Fruit fly (Drosophila melanogaster): ENCODE data around the gene Nfs1.

Nfs1 gene

DNA sequence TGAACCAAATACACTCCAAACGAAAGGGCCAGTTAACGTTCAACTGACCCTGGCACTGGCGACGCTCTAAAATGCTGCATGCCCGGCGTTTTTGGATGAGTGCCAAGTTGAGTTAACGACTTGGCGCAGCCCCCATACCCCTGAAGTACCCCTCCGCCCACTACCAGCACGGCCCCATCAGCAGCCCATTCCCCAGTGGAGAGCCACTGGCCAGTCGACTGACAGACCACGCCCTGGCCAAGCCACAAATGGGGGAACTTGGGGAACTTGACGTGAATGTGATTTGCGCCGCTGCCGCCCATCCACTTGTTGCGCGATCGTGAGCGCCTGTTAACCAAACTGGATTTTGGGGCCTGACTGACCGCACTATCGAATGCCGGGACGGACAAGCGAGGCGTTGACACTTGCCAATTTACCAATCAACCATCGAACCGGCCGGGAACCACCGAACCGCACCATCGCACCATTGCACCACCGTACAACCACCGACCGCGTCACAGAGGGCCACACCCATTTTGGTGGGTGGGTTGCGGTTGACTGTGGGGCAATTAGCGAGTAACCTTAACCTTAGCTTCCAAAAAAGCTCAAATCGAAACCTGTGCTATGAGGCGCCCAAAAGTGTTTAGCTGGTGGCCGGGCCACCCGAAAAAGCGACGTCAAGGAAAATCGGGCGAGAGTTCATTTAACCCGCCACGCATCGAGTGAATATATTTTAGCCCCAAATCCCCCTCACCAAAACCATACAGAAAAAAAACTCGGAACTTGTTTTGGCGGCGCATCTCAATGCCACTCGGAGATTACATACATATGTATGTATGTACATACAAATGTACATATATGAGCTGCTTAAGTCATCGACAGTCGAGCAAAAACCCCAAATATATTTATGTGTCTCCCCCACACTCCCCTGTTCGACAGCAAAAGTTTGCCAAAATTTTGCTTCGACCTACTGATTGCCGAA, 6.3 kb downstream of the Nfs1 start:
- TF ChIP-seq CG17801 (GFP tag; optimal IDR thresholded peaks at IDR 0.05; ENCODE audit: partially characterized antibody), result no peak

DNA sequence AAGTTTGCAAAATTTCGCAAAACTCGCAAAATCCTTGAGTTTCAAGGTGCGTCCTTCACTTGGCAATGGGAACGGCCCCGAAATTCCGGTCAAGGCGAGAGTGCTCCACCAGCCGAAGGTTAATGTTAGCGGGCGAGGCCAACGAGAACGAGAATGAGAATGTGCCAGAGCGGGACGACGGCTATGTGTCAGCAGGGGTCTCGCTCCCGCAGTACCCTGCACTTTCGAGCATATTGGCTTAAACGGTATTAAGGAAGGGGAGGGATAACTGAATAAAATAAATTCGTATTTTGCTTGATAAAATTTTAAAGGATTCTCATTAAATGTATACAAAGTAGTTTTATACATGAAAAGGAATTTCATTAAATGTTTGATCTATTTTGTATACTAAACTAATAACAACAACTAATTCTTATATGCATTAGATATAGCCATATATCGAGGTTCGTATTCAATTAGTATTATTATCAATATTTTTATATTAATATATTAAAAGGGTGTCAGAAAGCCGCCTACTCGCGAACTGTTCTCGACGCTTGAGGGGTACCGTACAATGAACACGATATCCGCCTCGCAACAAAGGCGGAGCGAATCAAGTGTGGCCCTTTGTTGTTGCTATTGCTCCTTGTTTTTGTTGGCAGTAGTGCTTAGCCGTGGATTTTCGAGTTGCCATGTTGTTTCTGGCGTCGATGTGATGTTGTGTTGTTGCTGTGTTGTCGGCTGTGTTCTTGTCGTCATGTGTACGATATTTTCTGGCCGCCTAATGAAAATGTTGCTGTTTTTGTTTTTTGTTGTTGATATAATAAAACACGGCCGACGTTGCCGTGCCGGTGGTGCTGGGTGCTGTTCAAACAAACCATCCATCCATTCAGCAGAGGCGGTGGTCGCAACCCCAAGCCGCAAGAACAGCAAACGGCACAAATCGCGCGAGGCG, 7.2 kb downstream of the Nfs1 start:
- TF ChIP-seq CG17801 (GFP tag; optimal IDR thresholded peaks at IDR 0.05; ENCODE audit: partially characterized antibody), result peak; percentile 90

DNA sequence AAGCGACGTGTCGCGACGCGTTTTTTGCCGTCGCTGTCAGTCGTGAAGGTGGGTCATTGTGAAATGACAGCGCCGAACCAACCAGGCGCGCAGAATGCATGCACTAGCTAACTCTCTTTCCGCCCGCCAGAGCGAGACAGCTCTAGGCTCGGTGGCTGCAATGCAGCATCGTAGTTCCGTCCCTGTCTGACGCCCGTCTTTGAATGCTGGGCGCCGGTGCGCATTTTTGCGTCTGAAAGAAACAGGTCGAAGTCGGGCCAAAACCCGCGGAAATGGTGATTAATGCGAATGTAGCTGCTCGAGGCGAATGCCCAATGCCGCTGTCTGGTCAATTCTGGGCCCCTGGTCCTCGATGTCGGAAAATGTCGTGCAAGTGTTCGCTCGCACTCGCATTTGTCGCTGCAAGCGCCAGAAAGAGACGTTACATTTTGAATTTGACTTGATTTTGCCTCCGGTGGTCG, 7.9 kb downstream of the Nfs1 start:
- TF ChIP-seq CG17801 (GFP tag; optimal IDR thresholded peaks at IDR 0.05; ENCODE audit: partially characterized antibody), result peak; percentile 87

DNA sequence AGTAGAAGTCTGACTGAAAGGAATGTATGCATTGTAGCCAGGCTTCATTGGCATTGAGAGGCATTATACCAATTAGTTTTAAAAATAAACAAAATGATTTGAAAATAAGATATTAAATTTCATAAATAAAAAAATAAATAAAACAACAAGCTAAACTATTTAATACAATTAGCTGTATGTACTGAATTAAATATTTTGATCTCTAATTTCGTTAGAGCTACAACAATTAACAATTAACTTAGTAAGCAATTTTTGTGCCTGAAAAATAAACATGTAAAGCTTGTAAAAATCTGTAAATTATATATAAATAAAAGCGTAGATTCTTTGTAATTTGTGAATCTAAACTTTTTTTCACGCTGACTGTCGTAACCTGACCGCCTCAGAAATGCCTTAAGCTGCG, 8.4 kb downstream of the Nfs1 start, which contains the start of gene Rh5:
TSS of gene Rh5 (plus strand) at position 301 of the 400 bp plus-strand sequence.
- no peak for TF ChIP-seq CG17801 (GFP tag; optimal IDR thresholded peaks at IDR 0.05; ENCODE audit: partially characterized antibody)

DNA sequence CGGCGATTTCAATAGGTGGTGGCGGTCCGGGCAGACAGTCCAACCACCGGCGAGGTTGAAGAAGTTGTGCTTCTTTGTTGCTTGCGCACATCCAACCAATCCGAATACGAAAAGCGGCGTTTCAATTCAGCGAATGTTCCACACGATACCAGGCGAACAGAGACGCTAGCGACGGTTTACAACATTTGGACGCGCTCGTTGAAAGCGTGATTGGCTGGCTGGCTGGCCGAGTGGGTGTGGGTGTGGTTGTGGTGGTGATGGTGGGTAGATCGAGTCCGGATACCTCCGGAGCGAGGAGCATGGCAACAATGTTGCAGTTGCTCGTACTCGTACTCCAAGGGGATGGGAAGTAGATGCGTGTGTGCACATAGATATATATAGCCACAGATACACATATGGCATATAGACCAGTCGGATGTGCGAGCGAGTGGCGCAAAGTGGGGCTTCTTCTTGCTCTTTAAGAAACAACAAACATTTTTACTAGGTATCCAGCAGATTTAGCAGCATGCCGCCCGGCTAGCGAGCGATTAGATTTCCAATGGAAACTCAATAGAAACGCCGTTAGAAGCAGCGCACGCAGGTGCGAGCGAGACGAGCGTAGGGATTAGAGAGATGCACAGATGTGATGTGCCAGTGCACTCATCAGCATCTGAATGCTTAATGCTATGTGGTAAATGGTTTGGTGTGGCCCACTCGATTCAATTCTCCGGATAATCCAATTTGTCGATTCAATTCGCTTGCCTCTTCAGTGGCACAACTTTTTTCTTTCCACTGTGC, 10.8 kb downstream of the Nfs1 start:
- TF ChIP-seq CG17801 (GFP tag; optimal IDR thresholded peaks at IDR 0.05; ENCODE audit: partially characterized antibody), result peak; percentile 70

DNA sequence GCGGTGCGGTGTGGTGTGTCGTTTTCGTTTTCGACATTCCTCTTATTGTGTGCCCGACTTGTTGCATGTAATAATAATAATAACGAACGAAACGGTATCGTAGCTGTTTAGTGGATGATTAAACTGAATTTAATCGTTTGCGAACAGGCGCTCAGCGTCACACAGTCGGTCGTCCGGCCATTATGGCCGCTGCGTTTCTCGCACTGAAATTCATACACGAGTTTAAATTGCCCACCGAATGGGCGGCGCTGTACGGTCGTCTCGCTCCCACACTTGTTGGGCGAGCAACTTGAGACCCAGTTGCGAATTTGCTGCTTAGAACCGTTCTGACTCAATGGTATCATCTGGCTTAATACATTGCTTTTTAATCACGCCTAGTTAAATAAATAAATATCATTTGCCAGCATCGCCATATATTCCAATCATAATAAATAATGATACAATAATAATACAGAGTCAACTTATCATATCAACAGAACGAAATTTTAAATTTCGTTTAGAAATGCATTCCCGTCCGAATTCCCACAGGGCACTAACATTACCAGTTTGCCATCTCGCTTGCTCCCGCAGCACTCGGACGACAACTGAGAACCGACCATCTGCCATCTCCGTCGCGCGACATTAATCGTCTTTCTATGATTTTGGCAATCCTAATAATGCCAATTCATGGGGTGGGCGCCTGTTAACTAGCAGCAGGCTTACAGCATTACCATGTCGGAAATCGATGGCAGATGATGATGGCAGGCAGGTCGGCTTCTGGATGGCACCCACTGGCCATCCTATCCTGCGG, 11.6 kb downstream of the Nfs1 start:
- peak; percentile 91 for TF ChIP-seq CG17801 (GFP tag; optimal IDR thresholded peaks at IDR 0.05; ENCODE audit: partially characterized antibody)

DNA sequence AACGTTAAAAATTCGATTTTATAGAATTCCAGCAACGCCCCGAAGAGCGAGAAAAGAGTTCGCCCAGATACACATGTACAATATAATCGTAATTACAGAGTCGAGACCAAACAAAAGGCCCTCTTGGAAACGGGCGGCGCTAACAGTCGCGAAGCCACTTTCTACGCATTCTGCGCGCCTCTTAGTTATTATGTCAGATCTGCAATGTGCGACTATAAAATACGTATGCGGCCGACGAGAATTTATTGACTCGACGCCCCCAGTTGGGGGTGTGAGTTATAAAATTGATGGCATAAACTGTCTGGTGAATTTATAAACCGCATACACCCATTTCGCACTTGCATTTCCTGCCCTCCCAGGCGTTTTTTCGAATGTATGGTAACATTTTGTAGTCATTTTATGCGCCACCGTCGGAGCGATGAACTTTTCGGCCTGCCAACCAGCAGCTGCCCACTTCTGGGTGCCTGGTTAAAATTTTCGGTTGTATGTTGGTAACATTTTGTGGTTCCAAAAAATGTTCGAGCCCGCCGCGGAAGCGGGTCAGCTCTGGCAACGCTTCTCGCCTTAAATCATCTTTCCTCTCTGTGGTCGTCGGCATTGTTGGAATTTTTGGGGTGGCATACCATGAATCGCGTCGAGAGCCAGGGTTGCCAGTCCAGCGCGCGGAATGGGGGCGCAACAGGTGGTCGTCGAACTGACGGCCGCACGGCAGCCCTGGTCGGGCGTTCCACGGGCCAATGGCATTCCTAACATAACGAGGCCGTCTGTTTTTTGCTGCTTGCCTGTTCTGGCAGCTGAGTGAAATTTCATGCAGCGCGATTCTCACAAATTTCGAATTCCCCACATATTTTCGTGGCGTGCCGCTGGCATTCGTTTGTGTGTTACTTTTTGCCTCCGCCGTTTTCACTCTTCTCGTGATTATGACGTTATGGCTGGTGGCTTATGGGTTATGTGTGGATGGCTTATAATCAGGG, 12.5 kb downstream of the Nfs1 start:
- TF ChIP-seq CG17801 (GFP tag; optimal IDR thresholded peaks at IDR 0.05; ENCODE audit: partially characterized antibody), result no peak

DNA sequence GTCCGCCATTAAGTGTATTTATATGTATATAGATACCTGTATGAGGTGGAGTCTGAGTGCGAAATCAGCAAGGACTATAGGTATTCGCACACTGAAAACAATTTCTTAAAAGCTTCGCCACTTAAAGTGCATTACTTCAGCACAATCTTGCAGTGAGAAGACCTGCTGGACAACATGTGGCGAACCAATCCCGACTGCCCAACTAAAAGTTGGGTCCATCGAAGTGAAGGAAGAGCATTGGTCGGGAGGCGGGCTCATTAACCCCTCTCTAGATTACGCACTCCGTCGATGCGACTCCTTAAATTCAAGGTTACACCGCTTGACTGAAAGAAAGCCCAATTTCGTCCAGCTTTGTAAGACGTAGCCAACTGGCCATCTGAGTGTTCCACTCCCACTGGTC, 13.8 kb downstream of the Nfs1 start:
- TF ChIP-seq CG17801 (GFP tag; optimal IDR thresholded peaks at IDR 0.05; ENCODE audit: partially characterized antibody), result no peak

DNA sequence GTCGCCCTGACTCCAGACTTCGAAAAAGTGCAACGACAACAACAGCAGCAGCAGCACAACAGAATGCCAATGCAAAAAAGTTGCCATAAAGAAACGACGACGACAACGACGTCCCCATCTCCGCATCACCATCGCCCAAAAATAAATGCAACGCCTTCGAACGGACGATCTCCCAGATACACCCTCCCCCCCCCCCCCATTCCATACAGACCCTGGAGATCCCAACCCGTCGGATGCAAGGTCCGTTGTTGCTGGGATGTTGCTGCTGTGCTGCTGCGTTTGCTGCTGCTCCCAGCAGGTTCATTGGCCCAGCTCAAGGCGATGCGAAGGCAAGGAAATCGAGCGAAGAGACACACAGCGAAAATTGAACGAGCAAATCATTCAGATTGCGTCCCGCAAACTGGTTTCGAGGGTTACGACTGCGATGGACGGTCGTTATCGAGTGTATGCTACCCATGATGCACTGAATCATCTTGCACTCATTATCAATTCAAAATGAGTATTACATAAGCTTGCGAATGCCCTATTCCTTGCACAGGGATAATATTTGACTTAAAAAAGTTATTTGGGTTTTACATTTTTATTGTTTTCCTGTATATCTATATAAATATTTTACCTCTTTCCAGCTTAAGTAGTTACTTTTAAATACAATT, 14.4 kb downstream of the Nfs1 start:
- no peak for TF ChIP-seq CG17801 (GFP tag; optimal IDR thresholded peaks at IDR 0.05; ENCODE audit: partially characterized antibody)

DNA sequence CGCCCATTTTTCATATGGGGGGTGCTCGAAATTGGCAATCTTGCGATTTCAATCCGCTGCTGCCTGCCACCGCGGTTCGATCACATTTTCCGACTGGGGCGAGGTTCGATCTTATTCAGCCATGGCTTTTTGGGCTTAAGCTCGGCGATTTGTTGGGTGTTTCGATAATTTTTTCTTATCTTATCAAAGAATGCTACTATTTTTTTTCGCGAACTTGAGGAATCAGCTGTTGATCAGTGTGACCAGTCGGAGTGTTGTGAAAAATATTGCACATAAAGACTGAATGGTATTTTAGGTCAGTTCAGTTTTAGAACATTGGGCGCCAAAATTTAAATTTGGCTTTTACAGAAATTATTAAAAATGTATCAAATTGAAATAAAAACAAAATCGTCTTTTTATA, 21.3 kb downstream of the Nfs1 start, which contains the start of gene Wdr81:
TSS of gene Wdr81 (minus strand) at position 226 of the 400 bp plus-strand sequence.
- no peak for TF ChIP-seq CG17801 (GFP tag; optimal IDR thresholded peaks at IDR 0.05; ENCODE audit: partially characterized antibody)

DNA sequence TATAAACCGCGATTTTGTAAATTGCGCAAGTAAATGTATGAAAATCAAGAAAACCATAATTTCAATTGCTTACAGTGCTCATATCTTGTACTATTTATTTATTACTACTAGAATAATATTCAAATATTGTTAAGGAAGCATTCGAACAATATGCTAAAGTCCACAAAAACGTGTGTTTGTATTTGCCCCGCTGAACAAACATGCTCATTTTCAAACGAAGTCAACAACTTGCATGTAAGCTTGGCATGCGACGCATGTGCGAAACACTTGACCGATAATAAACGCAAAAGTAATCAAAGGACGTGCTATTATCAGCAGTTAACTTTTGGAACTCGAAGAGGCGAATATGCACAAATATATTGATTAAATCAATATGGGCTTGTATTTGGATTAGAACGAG, 21.7 kb downstream of the Nfs1 start:
- no peak for TF ChIP-seq CG17801 (GFP tag; optimal IDR thresholded peaks at IDR 0.05; ENCODE audit: partially characterized antibody)

DNA sequence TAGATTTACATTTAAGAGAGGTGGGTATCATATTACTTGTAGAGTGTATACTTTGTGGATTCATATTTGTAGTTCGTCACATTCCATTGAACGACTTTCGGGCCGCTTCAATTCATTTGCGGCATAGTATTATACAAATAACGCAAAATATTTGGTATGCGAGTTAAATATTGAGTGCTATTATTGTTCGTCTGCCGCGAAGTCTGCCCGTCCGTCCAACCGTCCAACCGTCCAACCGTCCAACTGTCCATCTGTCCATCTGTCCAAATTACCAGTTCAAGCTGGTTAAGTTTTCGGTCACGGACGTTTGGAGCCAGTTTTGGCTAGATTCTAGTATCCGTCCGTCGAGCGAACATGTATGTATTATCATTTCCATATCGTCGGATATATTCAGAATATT, 24.6 kb downstream of the Nfs1 start:
- no peak for TF ChIP-seq CG17801 (GFP tag; optimal IDR thresholded peaks at IDR 0.05; ENCODE audit: partially characterized antibody)

Data from ovary, adult (tissue).